Fruit fly (Drosophila melanogaster) ovary, adult (tissue): ENCODE data around the gene CG15767.

Experiments used
- CG17801 ChIP-seq: fragments of 200-800 bp; optimal IDR thresholded peaks from 2 replicates; lab custom pipeline; 2019; ENCODE audit warnings: missing biosample characterization, mild to moderate bottlenecking, missing genetic modification characterization, moderate library complexity; ENCODE audit not compliant: partially characterized antibody

The CG15767 gene

DNA sequence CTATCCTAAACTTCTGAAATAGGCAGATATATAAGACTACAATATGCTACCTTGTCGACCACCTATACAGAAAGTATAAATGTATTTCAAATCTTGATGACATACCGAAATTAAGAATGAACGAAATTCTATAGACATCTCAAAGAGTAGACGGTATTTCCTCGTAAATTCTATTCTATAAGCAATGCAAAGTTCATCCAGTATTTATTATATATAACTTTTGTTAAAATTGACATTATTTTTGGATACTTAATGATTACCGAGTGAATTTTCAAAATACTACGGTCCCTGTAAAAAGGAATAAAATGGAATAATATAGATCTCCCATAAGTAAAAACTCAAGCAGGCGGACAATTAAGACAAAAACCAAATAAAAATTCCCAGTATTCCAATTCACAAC, at the start of gene CG15767:
Gene CG15767, plus strand, starts transcription at position 301 of the 400 bp plus-strand sequence.
- TF ChIP-seq CG17801 (GFP tag; lab: Kevin White, UChicago): no peak

- TF ChIP-seq CG17801 (GFP tag; lab: Kevin White, UChicago): no peak
Observed at dm6 chrX:5741625-5742024, 47.7 kb upstream of the CG15767 start.

- no peak for TF ChIP-seq CG17801 (GFP tag; lab: Kevin White, UChicago)
Observed at dm6 chrX:5744277-5744846, 44.9 kb upstream of the CG15767 start.

DNA sequence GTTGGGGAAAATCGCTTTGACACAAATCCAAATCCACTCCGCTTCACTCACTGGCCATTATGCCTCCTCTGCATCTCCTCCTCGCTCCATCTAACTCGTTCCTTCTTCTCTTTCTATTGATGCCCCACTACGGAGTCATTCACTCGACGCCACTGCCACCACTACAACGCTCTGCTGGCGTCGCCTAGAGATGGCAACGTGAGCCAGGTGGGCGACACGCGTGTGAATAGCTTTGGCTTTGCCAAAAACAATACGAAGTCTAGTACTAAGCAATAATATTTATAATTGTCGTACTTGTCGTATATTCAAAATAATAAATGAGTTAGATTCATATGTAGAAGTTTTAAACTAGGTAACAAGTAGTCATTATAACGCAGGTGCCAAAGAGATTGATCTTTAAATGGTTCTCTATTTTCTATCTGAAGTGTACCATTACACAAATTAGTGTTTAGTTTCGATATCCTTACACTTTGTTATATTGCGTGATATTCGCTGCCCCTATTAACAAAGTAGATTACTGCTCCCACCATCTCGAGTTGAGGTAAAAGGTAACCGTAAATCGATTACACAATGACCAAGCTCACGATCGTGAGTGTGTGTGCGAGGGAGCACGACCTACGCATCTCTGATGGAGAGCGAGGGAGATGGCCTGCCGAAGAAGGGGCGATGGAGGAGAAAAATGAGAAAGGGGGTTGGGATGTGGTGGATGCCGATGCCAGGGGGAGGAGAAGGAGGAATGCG, 44.1 kb upstream of the CG15767 start:
- TF ChIP-seq CG17801 (GFP tag; lab: Kevin White, UChicago): no peak

- TF ChIP-seq CG17801 (GFP tag; lab: Kevin White, UChicago): peak; percentile 79
Observed at dm6 chrX:5745840-5746815, 43.2 kb upstream of the CG15767 start.

DNA sequence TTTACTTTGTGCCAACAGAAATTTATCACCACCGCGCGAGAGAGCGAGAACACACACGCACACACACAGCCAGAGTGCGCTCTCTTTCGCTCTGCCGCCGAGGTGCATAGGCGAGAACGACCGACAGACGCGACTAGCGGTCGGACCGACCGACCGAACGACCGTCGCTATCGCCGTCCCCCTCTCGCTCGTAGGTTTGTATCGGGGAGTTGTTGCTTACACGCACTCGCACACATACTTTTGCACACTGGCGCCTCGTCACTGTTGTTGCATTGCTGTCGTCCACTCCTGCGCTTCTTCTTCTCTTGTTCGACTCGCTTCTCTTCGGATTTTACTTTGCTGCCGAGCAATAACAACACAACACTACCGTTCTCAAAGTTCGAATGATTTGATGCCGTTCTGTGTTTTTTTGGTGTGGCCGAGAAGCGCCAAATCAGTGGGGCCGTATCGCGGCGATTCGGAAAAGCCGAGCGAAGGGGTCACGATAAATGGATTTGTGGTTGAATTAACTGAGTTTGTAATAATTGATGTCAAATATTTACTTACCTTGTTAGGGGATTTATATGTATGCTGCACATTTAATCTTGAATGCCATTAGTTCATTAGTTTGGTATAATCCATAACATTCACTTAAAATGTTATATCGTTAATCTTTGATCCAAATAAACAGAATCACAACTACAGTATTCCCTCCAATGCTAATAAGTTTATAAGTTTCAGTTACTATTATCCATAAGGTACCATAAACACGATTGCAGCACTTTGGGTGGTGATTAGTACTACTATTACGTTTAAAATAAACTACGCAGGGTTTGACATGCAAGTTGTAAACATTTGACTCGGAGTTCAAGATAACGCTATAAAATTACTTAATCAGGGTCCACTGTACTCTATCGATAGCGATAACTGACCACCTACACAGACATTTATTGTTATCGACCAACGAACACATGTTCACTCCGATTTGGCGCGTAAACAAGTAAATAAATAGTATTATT, 42.1 kb upstream of the CG15767 start, which contains the start of the genes IntS6 and Rtel1:
Gene IntS6, minus strand, starts transcription at position 391 of the 998 bp plus-strand sequence.
Gene Rtel1, plus strand, starts transcription at position 884 of the 998 bp plus-strand sequence.
- peak; percentile 95 for TF ChIP-seq CG17801 (GFP tag; lab: Kevin White, UChicago)

DNA sequence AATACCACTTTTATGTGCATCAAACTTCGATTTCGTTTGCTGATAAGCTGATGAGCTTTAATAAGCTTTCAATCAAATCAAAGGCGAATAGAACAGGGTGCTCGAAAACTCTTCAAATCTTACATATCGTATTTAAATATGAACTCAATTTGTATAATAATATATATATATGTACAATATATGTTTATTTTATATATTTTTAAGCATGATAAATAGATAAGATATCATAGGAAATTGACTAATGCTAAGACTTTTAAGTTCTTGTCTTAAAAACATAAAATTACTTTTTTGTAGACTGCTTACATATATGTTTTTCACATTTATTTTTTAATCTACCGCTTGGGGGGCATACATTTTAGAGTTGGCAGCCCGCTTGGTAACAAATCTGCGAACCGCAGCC, 37.3 kb upstream of the CG15767 start, which contains the start of gene CG15772:
Gene CG15772, plus strand, starts transcription at position 301 of the 400 bp plus-strand sequence.
- no peak for TF ChIP-seq CG17801 (GFP tag; lab: Kevin White, UChicago)

- no peak for TF ChIP-seq CG17801 (GFP tag; lab: Kevin White, UChicago)
Observed at dm6 chrX:5752838-5753237, 36.4 kb upstream of the CG15767 start.

dm6 chrX:5754837-5755828, 34.2 kb upstream of the CG15767 start, which contains the start of the genes lin-52 and CG15771:
Gene lin-52 (minus strand): TSS chrX:5754958.
Gene CG15771 (plus strand): TSS chrX:5755574.
- TF ChIP-seq CG17801 (GFP tag; lab: Kevin White, UChicago): peak; percentile 96

- TF ChIP-seq CG17801 (GFP tag; lab: Kevin White, UChicago): no peak
Observed at dm6 chrX:5756146-5756545, 33.1 kb upstream of the CG15767 start.

dm6 chrX:5763443-5764000, 25.8 kb upstream of the CG15767 start:
- no peak for TF ChIP-seq CG17801 (GFP tag; lab: Kevin White, UChicago)
